Fruit fly (Drosophila melanogaster): ENCODE results near the gene CG15252.
A peak's percentile ranks its signal among the peaks of the same experiment; 100 is the strongest.

Gene CG15252

DNA sequence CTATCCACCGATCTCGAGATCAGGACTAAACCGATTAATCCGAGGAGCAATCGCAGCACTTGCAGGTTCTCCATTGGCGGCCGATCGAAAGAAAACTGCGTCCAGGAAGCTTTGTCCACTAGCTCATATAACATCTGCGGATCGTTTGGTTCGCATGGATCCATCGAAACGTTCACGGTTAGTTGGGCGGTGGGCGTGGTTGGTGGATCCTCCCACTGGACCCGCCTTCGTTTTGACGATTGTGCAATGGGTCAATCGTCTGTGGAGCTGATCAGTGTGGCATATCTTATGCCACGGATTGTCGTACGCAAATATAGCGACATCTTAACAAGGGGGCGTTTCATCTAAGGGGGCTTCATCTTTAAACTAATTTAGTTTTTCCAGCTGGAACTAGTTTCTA, at the start of gene CG15252:
CG15252 (minus strand) TSS at position 101 of the 400 bp plus-strand sequence.
- TF ChIP-seq Lpt (GFP tag; optimal IDR thresholded peaks at IDR 0.05) (no peak), CG8319 (GFP tag; optimal IDR thresholded peaks at IDR 0.05) (no peak), svp (GFP tag) (no peak), Hr4 (GFP tag; optimal IDR thresholded peaks at IDR 0.05) (no peak), vri (GFP tag; optimal IDR thresholded peaks at IDR 0.05) (no peak), Hr38 (GFP tag; optimal IDR thresholded peaks at IDR 0.05) (no peak), salr (GFP tag; optimal IDR thresholded peaks at IDR 0.05) (no peak)

DNA sequence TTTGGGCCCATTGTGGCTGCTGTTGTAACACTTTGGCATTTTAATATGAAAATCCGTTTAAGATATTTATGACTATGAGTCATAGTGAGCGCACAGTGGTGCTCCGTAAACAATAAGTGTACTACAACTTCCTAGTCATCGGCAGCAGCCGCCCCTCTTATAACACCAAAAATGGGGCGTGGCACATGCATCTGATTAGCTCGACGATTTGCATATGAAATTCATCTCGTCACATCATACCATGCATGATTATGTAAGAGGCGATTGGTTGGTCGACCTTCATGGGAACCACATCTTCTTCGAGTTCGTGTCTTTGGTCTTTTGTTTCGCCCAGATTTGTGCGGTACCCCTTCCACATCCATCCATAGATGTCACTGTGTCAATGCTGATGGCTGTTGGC, 49.4 kb upstream of the CG15252 start:
- TF ChIP-seq CG9139 (GFP tag; optimal IDR thresholded peaks at IDR 0.05) = no peak
- 0 out of 3 replicates have a peak, but pooled peaks have one; percentile 2 for TF ChIP-seq CG8119 (GFP tag; IDR thresholded peaks at IDR 0.05)

DNA sequence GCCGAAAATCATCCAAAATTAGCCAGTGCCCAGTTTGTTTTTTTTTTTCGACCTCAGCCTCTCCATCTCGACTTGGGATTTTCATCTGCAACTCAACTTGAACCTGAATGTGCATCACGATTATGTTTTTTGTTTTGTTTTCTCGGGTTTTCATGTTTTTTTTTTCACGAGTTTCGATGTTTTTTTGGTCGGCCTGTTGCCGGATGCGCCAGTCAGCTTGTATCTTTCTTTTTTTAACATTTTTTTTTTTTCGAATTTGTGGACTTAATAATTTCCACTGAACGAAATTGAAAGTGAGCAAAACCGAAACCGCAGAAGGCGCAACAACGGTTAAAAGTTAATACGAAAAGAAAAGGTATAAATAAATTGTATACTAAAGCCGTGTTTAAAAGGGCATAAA, 41.4 kb upstream of the CG15252 start:
- no peak for TF ChIP-seq dsx (GFP tag; optimal IDR thresholded peaks at IDR 0.05; ENCODE audit: poor library complexity, severe bottlenecking)
- no peak for TF ChIP-seq Ets21C (GFP tag; optimal IDR thresholded peaks at IDR 0.05)
- TF ChIP-seq Eip78C (GFP tag) = peak; percentile 80
- no peak for TF ChIP-seq CG32006 (GFP tag; optimal IDR thresholded peaks at IDR 0.05)
- TF ChIP-seq esn (GFP tag; optimal IDR thresholded peaks at IDR 0.05) = no peak
- no peak for TF ChIP-seq acj6 (GFP tag; optimal IDR thresholded peaks at IDR 0.05)
- TF ChIP-seq Sox15 (GFP tag; optimal IDR thresholded peaks at IDR 0.05) = no peak
- no peak for TF ChIP-seq CG11902 (GFP tag; optimal IDR thresholded peaks at IDR 0.05)
- no peak for TF ChIP-seq CG10631 (GFP tag; optimal IDR thresholded peaks at IDR 0.05)
- no peak for TF ChIP-seq Sox14 (GFP tag; optimal IDR thresholded peaks at IDR 0.05)
- peak; percentile 17 for TF ChIP-seq CG3919 (GFP tag; optimal IDR thresholded peaks at IDR 0.05)
- peak; percentile 46; the same call in 1 of the 3 replicates for TF ChIP-seq CG8119 (GFP tag; IDR thresholded peaks at IDR 0.05)
- no peak for TF ChIP-seq CG8319 (GFP tag; optimal IDR thresholded peaks at IDR 0.05)
- TF ChIP-seq CG6276 (GFP tag; optimal IDR thresholded peaks at IDR 0.05) = no peak
- TF ChIP-seq dac (GFP tag; optimal IDR thresholded peaks at IDR 0.05) = no peak
- no peak for TF ChIP-seq fkh (GFP tag; optimal IDR thresholded peaks at IDR 0.05)
- peak; percentile 38 for TF ChIP-seq CG34406 (GFP tag; optimal IDR thresholded peaks at IDR 0.05)
- no peak for TF ChIP-seq Eip93F (GFP tag; optimal IDR thresholded peaks at IDR 0.05)
- no peak for TF ChIP-seq OdsH (GFP tag; optimal IDR thresholded peaks at IDR 0.05)
- TF ChIP-seq pdm3 (GFP tag; optimal IDR thresholded peaks at IDR 0.05) = no peak
- TF ChIP-seq Eip75B (GFP tag; optimal IDR thresholded peaks at IDR 0.05) = peak; percentile 0
- TF ChIP-seq CG16779 (tag; optimal IDR thresholded peaks at IDR 0.05) = peak; percentile 24
- TF ChIP-seq CG11762 (GFP tag; optimal IDR thresholded peaks at IDR 0.05; ENCODE audit: insufficient read depth) = no peak
- TF ChIP-seq CG6792 (GFP tag; optimal IDR thresholded peaks at IDR 0.05) = no peak
- TF ChIP-seq CG6808 (GFP tag; optimal IDR thresholded peaks at IDR 0.05) = peak; percentile 38
- peak; percentile 45 for TF ChIP-seq CG9139 (GFP tag; optimal IDR thresholded peaks at IDR 0.05)
- peak; percentile 48 to 81 for TF ChIP-seq ss (GFP tag; optimal IDR thresholded peaks at IDR 0.05)
- no peak for TF ChIP-seq salr (GFP tag; optimal IDR thresholded peaks at IDR 0.05)
- peak; percentile 34 for TF ChIP-seq Met (GFP tag; optimal IDR thresholded peaks at IDR 0.05)
- peak; percentile 55 for TF ChIP-seq CG6854 (GFP tag; optimal IDR thresholded peaks at IDR 0.05)
- TF ChIP-seq Blimp-1 (GFP tag; optimal IDR thresholded peaks at IDR 0.05) = peak; percentile 45
- TF ChIP-seq CG6163 (GFP tag; IDR thresholded peaks at IDR 0.05) = peak; percentile 55; the same call in 2 of the 3 replicates
- TF ChIP-seq CG15336 (GFP tag; IDR thresholded peaks at IDR 0.05) = 0 out of 2 replicates have a peak, but pooled peaks have one; percentile 25
- TF ChIP-seq CG7368 (GFP tag; optimal IDR thresholded peaks at IDR 0.05) = peak; percentile 32
- TF ChIP-seq achi (GFP tag; optimal IDR thresholded peaks at IDR 0.05) = peak; percentile 3
- no peak for TF ChIP-seq topi (GFP tag; optimal IDR thresholded peaks at IDR 0.05)
- TF ChIP-seq Lpt (GFP tag; optimal IDR thresholded peaks at IDR 0.05) = no peak
- no peak for TF ChIP-seq Smox (GFP tag; optimal IDR thresholded peaks at IDR 0.05)
- no peak for TF ChIP-seq svp (GFP tag)
- peak; percentile 61 for TF ChIP-seq eg (GFP tag; IDR thresholded peaks at IDR 0.05)
- peak; percentile 35 for TF ChIP-seq CG8632 (GFP tag; optimal IDR thresholded peaks at IDR 0.05)
- TF ChIP-seq spab (GFP tag; optimal IDR thresholded peaks at IDR 0.05) = no peak
- TF ChIP-seq lz (GFP tag; optimal IDR thresholded peaks at IDR 0.05) = no peak
- peak; percentile 53 for TF ChIP-seq Sox102F (GFP tag; optimal IDR thresholded peaks at IDR 0.05)
- TF ChIP-seq fd85E (GFP tag; optimal IDR thresholded peaks at IDR 0.05) = no peak
